Worm (Caenorhabditis elegans): ENCODE measurements around the gene ZC196.8.

Gene ZC196.8

DNA sequence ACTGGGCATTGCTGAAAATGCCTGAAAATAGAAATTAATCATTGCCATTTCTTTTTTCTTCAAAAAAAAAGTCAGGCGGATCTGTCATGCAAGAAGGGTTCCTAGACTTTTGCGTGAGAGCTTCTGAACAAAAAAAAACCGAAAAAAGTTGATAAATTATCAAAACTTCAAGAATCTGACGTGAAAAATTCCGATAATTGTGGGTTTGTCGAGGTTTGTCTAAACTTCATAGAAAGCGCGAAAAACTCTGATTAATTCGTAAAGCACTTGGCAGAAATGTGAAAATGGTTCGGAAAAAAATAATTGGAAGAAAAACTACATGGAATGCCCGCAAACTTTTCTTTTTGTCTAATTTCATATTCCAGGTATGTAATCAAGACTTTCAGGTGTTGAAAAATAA is 48.6 kb downstream of the ZC196.8 start, which contains the start of gene ZC190.5:
TSS of gene ZC190.5 (minus strand) at position 101 of the 400 bp plus-strand sequence.
- TF ChIP-seq W03F9.2 (tag; optimal IDR thresholded peaks at IDR 0.05) (no peak), him-1 (tag; optimal IDR thresholded peaks at IDR 0.05) (no peak), dao-5 (tag; optimal IDR thresholded peaks at IDR 0.05) (no peak)

ce11 chrV:8671568-8672123 is 50.4 kb downstream of the ZC196.8 start:
- TF ChIP-seq him-1 (tag; optimal IDR thresholded peaks at IDR 0.05), result no peak
- no peak for TF ChIP-seq W03F9.2 (tag; optimal IDR thresholded peaks at IDR 0.05)
- no peak for TF ChIP-seq dao-5 (tag; optimal IDR thresholded peaks at IDR 0.05)

Measured in whole organism, L4/young adult.